Worm (Caenorhabditis elegans) whole organism, L4/young adult: ENCODE measurements around the gene aff-1.

Experiments used
- W03F9.2 ChIP-seq: fragments of 150-350 bp; optimal IDR thresholded peaks from 2 replicates; lab custom pipeline; 2014; ENCODE audit warnings: missing biosample characterization, missing genetic modification characterization
- dao-5 ChIP-seq: sonication (generic microtip); optimal IDR thresholded peaks from 2 replicates; lab custom pipeline; 2016; ENCODE audit warnings: missing genotype, missing genetic modification characterization, moderate library complexity, missing compliant biosample characterization
- him-1 ChIP-seq: sonication (generic microtip); optimal IDR thresholded peaks from 2 replicates; lab custom pipeline; 2016; ENCODE audit warnings: missing genotype, missing genetic modification reagents, missing genetic modification characterization, missing compliant biosample characterization

ce11 chrII:6876957-6877356 lies 13.4 kb upstream of the aff-1 start, which contains the start of gene slc-36.5:
- TF ChIP-seq W03F9.2 (no peak), him-1 (tag; lab: Kevin White, UChicago) (no peak), dao-5 (no peak)
